Worm (Caenorhabditis elegans) whole organism, midembryonic: ENCODE results near the gene eak-3.
A peak's percentile ranks its signal among the peaks of the same experiment; 100 is the strongest.

ENCODE experiments used
- T22C8.4 ChIP-seq: fragments of 200-800 bp; sonication (Bioruptor generic); IDR thresholded peaks from 2 replicates; pipeline ENCODE4 v1.3.6; 2022; ENCODE audit warnings: missing genetic modification characterization, missing compliant biosample characterization
- med-1 ChIP-seq: sonication (generic microtip); optimal IDR thresholded peaks from 2 replicates; lab custom pipeline; 2017; ENCODE audit warnings: missing genetic modification characterization, mild to moderate bottlenecking, missing compliant biosample characterization, antibody characterized with exemption, missing genetic modification reagents; ENCODE audit not compliant: insufficient read depth
- ztf-23 ChIP-seq: fragments of 200-800 bp; sonication (Bioruptor generic); IDR thresholded peaks from 2 replicates; pipeline ENCODE4 v1.3.6; 2022; ENCODE audit warnings: missing genetic modification reagents, missing genetic modification characterization, missing compliant biosample characterization
- ztf-29 ChIP-seq: fragments of 200-800 bp; sonication (Bioruptor generic); IDR thresholded peaks from 2 replicates; pipeline ENCODE4 v1.3.6; 2022; ENCODE audit warnings: missing genetic modification reagents, missing genetic modification characterization, missing compliant biosample characterization

DNA sequence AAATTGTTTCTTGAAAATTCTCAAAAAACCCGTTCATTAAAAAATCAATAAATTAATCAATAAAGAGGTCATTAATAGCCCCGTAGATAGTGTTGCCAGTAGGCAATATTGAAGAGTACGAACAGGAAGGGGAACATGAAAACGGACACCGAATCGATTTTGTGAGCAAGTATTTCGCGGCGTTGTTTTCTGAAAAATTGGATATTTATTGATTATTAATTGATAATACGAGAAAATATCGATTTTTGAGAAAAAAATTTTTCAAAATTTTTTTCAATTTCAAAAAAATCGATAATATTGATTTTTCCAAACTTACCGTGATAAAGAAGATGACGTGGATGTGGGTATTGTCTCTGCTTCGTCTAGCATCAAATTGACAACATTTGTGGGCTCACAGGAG lies 50.9 kb downstream of the eak-3 start:
- no peak for TF ChIP-seq ztf-23
- TF ChIP-seq med-1: no peak
- peak; percentile 50; the same call in 1 of the 2 replicates for TF ChIP-seq T22C8.4 (GFP tag; lab: Robert Waterston, UW)
- TF ChIP-seq ztf-29: no peak
